Worm (Caenorhabditis elegans) whole organism, midembryonic: ENCODE results near the gene msp-56.

Experiments
- T22C8.4 ChIP-seq: fragments of 200-800 bp; sonication (Bioruptor generic); IDR thresholded peaks from 2 replicates; pipeline ENCODE4 v1.3.6; 2022; ENCODE audit warnings: missing genetic modification characterization, missing compliant biosample characterization
- cog-1 ChIP-seq: sonication (generic microtip); optimal IDR thresholded peaks from 2 replicates; lab custom pipeline; 2016; ENCODE audit warnings: missing genetic modification characterization, missing compliant biosample characterization
- flt-1 ChIP-seq: fragments of 200-800 bp; sonication (Bioruptor generic); IDR thresholded peaks from 2 replicates; pipeline ENCODE4 v1.3.6; 2022; ENCODE audit warnings: missing genetic modification characterization, missing compliant biosample characterization
- klf-2 ChIP-seq: fragments of 200-800 bp; sonication (Bioruptor generic); conservative IDR thresholded peaks from 2 replicates; pipeline ENCODE4 v1.3.6; 2022; ENCODE audit warnings: missing genetic modification reagents, missing genetic modification characterization, missing compliant biosample characterization
- med-1 ChIP-seq: sonication (generic microtip); optimal IDR thresholded peaks from 2 replicates; lab custom pipeline; 2017; ENCODE audit warnings: missing genetic modification characterization, mild to moderate bottlenecking, missing compliant biosample characterization, antibody characterized with exemption, missing genetic modification reagents; ENCODE audit not compliant: insufficient read depth
- ref-1 ChIP-seq: fragments of 200-800 bp; sonication (Bioruptor generic); conservative IDR thresholded peaks from 2 replicates; pipeline ENCODE4 v1.3.6; 2022; ENCODE audit warnings: missing genetic modification reagents, missing genetic modification characterization, missing compliant biosample characterization
- tab-1 ChIP-seq: fragments of 200-800 bp; sonication (Bioruptor generic); IDR thresholded peaks from 2 replicates; pipeline ENCODE4 v1.3.6; 2022; ENCODE audit warnings: missing genetic modification characterization, missing compliant biosample characterization
- ztf-23 ChIP-seq: fragments of 200-800 bp; sonication (Bioruptor generic); IDR thresholded peaks from 2 replicates; pipeline ENCODE4 v1.3.6; 2022; ENCODE audit warnings: missing genetic modification reagents, missing genetic modification characterization, missing compliant biosample characterization
- ztf-29 ChIP-seq: fragments of 200-800 bp; sonication (Bioruptor generic); IDR thresholded peaks from 2 replicates; pipeline ENCODE4 v1.3.6; 2022; ENCODE audit warnings: missing genetic modification reagents, missing genetic modification characterization, missing compliant biosample characterization

msp-56 gene

DNA sequence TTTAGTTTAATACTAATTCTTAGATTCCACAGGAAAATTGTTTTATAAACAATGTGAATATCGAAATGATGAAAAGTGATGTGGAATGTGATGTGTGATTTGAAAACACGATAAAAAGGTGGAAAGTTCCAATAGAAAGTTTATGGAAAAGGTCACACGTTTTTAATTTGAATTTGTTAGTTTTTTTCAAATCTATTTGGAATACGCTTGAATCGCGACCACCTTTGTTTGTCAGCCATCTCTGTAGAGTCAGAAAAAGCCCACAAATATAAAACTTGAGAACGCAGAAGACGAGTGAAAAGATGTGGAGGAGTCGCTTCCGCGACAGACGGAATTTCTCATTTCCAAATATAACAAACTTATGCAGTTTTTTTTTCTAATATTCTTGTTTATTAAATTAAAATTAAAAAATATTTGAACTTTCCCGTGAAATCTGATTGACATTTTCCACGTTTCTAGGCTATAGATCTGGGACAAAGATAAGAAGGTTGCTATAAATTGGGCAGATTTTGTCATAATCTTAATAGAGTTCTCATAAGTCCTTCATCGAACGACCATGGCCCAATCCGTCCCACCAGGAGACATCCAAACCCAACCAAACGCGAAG, at the start of gene msp-56, which contains the start of gene kin-24:
Gene msp-56 (plus strand): TSS at position 557 of the 607 bp plus-strand sequence.
Gene kin-24 (minus strand): TSS at position 101 of the 607 bp plus-strand sequence.
- no peak for TF ChIP-seq ref-1
- no peak for TF ChIP-seq flt-1 (GFP tag; lab: Robert Waterston, UW)
- no peak for TF ChIP-seq T22C8.4 (GFP tag; lab: Robert Waterston, UW)
- TF ChIP-seq ztf-23 (GFP tag; lab: Robert Waterston, UW), result no peak
- TF ChIP-seq tab-1 (GFP tag; lab: Robert Waterston, UW), result no peak
- TF ChIP-seq klf-2 (GFP tag; lab: Robert Waterston, UW), result no peak
- TF ChIP-seq ztf-29, result no peak
- no peak for TF ChIP-seq cog-1
- TF ChIP-seq med-1 (GFP tag; lab: Kevin White, UChicago), result no peak

DNA sequence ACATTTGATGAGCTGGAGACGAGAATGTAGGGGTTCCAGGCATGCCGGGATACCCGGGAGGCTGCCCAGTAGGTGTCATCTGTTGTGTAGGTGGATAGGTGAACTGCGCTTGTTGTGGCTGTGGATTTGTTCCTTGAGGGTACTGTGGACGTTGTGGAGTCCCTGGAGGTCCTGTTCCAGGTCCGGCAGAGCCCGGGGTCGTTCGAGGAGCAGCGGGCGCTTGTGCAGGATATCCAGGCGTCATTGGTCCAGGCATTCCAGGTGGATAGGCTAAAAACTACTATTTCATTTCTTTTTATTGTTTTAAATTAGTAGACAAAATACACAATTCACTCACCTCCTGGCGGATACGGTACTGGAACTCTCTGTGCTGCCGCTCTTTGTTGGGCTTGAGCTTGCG, 46.1 kb upstream of the msp-56 start:
- TF ChIP-seq flt-1 (GFP tag; lab: Robert Waterston, UW) (no peak), T22C8.4 (GFP tag; lab: Robert Waterston, UW) (no peak), ztf-29 (no peak), klf-2 (GFP tag; lab: Robert Waterston, UW) (no peak), ztf-23 (GFP tag; lab: Robert Waterston, UW) (no peak)

DNA sequence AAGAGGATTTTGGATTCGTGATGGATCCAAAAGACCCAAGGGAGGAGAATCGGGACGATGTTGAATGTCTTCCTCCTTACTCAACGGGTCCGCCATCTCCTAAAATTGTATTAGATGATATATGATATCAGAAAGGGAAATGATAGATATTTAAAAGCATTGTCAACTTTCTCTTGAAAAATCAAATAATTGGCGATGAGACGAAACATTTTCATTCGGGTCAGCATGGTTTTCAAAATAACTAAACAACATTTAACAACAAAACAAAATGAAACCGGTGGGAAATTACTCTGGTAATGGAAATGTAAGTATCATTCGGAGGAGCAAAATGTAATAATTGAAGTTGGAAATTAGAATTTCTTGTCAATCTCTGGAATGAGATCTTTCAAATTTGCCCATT, 44.8 kb upstream of the msp-56 start, which contains the start of gene pis-1:
Gene pis-1 (minus strand): TSS at position 101 of the 400 bp plus-strand sequence.
- TF ChIP-seq ref-1 (no peak), ztf-29 (no peak), tab-1 (GFP tag; lab: Robert Waterston, UW) (no peak), klf-2 (GFP tag; lab: Robert Waterston, UW) (no peak), flt-1 (GFP tag; lab: Robert Waterston, UW) (no peak), T22C8.4 (GFP tag; lab: Robert Waterston, UW) (no peak), med-1 (GFP tag; lab: Kevin White, UChicago) (no peak), ztf-23 (GFP tag; lab: Robert Waterston, UW) (no peak), cog-1 (no peak)

DNA sequence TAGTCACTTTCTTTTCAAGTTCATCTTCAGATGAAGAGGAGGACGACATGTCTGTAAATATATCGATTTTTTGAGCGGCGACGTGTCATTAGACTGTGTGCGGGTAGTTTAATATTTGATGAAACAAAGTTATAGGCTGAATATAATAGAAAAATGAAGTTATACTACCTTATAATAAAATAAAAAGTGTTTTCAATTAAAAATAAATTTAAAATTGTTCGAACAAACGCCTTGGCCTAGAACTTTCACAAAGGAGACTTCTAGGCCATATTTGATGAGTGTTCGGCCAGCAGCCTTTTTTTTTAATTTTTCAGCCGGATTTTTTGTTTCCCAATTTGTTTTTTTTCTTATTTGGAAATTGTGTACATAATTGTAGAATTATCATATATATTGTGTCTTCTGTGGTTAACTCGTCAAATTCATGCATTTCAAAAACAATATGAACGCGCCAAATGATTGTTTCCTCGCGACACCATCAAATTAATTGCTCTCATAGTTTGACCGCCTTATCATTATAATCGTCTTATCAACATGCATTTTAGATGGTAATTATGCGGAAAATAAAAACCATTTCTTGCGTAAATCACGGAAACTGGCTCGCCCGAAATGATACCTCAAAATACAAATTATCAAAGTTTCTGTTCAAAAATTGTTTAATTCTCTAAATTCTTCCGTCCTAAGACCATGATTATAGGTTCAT, 43.9 kb upstream of the msp-56 start, which contains the start of gene T13F2.2:
Gene T13F2.2 (minus strand): TSS at position 51 of the 700 bp plus-strand sequence.
- TF ChIP-seq med-1 (GFP tag; lab: Kevin White, UChicago), result no peak
- TF ChIP-seq tab-1 (GFP tag; lab: Robert Waterston, UW), result no peak
- TF ChIP-seq ztf-29, result no peak
- no peak for TF ChIP-seq cog-1
- no peak for TF ChIP-seq ztf-23 (GFP tag; lab: Robert Waterston, UW)
- TF ChIP-seq flt-1 (GFP tag; lab: Robert Waterston, UW), result no peak

DNA sequence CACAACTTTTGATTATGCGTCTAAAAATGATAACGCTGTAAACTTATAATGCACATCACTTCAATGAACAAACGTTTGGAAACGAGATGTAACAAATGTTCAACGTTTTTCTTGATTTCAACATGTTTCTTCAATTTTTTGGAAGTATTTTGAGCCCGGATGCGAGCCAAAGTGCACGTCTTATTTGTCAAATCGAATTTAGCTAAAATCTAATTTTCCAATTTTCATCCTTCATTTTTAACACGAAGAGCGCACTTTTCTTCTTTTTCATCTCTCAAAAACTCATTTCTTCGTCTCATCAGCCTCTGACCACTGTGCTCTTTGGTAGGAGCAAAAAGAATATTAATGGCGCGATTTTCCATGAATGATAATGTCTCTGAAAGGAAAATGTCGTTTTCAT, 43.0 kb upstream of the msp-56 start:
- TF ChIP-seq ztf-23 (GFP tag; lab: Robert Waterston, UW), result no peak
- no peak for TF ChIP-seq klf-2 (GFP tag; lab: Robert Waterston, UW)
- TF ChIP-seq ref-1, result no peak
- no peak for TF ChIP-seq med-1 (GFP tag; lab: Kevin White, UChicago)
- no peak for TF ChIP-seq cog-1
- no peak for TF ChIP-seq tab-1 (GFP tag; lab: Robert Waterston, UW)
- no peak for TF ChIP-seq T22C8.4 (GFP tag; lab: Robert Waterston, UW)
- TF ChIP-seq flt-1 (GFP tag; lab: Robert Waterston, UW), result no peak
- no peak for TF ChIP-seq ztf-29

DNA sequence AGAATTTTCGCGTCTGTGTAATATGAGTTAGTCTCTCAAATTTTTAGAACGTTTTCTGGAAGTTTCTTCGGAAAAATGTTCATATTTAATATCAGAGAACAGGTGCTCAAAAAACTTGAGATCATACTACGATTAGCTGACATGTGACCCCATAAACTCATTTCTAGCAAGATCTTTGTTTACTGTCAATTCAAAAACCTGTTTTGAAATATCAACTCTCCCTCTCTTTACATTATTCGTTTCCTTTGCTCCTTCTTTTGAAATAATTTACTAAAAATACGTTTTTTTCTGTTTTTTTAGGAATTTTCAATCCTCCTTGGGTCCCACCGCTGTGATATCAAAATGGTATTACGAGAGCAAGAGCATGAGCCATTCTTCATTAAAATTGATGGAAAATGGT, 42.2 kb upstream of the msp-56 start, which contains the start of gene fat-4:
Gene fat-4 (plus strand): TSS at position 301 of the 400 bp plus-strand sequence.
- TF ChIP-seq ztf-23 (GFP tag; lab: Robert Waterston, UW), result no peak
- TF ChIP-seq klf-2 (GFP tag; lab: Robert Waterston, UW), result no peak
- TF ChIP-seq cog-1, result no peak
- no peak for TF ChIP-seq med-1 (GFP tag; lab: Kevin White, UChicago)
- TF ChIP-seq flt-1 (GFP tag; lab: Robert Waterston, UW), result no peak
- no peak for TF ChIP-seq ref-1
- no peak for TF ChIP-seq ztf-29
- no peak for TF ChIP-seq T22C8.4 (GFP tag; lab: Robert Waterston, UW)
- TF ChIP-seq tab-1 (GFP tag; lab: Robert Waterston, UW), result no peak

DNA sequence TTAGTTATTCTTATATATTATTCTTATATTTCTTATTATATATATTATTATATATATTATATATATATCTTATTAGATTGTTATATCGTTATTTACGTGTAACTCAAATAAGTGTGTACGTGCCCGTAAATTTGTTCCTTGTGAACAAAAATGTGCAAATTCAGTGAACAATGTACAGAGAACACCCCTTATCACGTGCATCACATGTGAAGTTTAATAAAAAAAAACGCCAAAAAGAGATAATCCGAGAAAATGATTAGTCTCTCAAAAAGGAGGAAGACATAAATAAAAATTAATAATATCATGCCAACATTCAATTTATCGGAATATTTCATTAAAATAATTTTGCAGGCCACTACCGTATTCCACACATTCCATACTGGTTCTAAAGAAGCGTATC, 41.7 kb upstream of the msp-56 start:
- TF ChIP-seq flt-1 (GFP tag; lab: Robert Waterston, UW) (no peak), ref-1 (no peak), ztf-23 (GFP tag; lab: Robert Waterston, UW) (no peak), klf-2 (GFP tag; lab: Robert Waterston, UW) (no peak), med-1 (GFP tag; lab: Kevin White, UChicago) (no peak), ztf-29 (no peak), T22C8.4 (GFP tag; lab: Robert Waterston, UW) (no peak), tab-1 (GFP tag; lab: Robert Waterston, UW) (no peak), cog-1 (no peak)

DNA sequence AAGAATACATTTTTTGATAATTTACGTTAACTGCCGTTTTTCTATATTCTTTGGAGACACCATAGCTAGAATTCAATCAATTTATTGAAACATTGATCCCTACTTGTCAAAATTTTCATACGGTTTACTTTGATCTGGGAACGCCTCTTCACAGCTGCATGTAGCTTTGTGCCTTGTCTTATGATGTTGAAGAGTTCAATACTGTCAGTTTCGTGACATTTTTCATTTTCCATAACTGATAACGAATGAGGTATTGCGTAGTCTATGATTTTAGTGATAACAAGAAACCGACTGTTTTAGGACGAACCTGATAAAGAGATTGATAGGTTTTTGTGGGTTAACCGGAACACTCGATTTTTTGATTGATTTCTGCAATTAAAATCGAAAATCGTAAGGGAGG, 39.9 kb upstream of the msp-56 start:
- TF ChIP-seq tab-1 (GFP tag; lab: Robert Waterston, UW) (no peak), ztf-29 (no peak), cog-1 (no peak), ztf-23 (GFP tag; lab: Robert Waterston, UW) (no peak), med-1 (GFP tag; lab: Kevin White, UChicago) (no peak), T22C8.4 (GFP tag; lab: Robert Waterston, UW) (no peak), klf-2 (GFP tag; lab: Robert Waterston, UW) (no peak), flt-1 (GFP tag; lab: Robert Waterston, UW) (no peak)

DNA sequence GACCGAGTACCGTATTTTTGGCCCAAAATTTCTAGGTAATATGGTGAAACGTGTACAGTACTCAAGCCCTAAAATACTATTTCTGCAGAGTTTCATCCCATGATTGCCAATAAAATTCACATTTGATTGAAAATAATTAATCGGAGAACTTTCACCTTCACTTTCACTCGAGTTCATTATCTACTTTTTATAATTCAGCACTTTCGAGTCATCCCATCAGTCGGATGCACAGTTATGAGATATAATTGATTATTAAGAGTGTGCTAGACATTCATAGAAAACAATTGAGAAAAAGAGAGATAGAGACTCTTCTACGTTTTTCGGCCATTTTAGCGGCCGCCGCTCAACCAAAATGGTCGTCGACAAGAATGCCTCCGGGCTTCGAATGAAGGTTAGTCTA, 38.6 kb upstream of the msp-56 start, which contains the start of gene fat-3:
Gene fat-3 (plus strand): TSS at position 313 of the 400 bp plus-strand sequence.
- TF ChIP-seq cog-1 (no peak), med-1 (GFP tag; lab: Kevin White, UChicago) (no peak), ztf-23 (GFP tag; lab: Robert Waterston, UW) (no peak), T22C8.4 (GFP tag; lab: Robert Waterston, UW) (no peak), tab-1 (GFP tag; lab: Robert Waterston, UW) (no peak), ztf-29 (no peak), ref-1 (no peak), flt-1 (GFP tag; lab: Robert Waterston, UW) (no peak), klf-2 (GFP tag; lab: Robert Waterston, UW) (no peak)
